Worm (Caenorhabditis elegans) whole organism, midembryonic: ENCODE measurements around the gene ref-1.

Experiments used
- T22C8.4 ChIP-seq: fragments of 200-800 bp; sonication (Bioruptor generic); IDR thresholded peaks from 2 replicates; pipeline ENCODE4 v1.3.6; 2022; ENCODE audit warnings: missing genetic modification characterization, missing compliant biosample characterization
- cog-1 ChIP-seq: sonication (generic microtip); optimal IDR thresholded peaks from 2 replicates; lab custom pipeline; 2016; ENCODE audit warnings: missing genetic modification characterization, missing compliant biosample characterization
- flt-1 ChIP-seq: fragments of 200-800 bp; sonication (Bioruptor generic); IDR thresholded peaks from 2 replicates; pipeline ENCODE4 v1.3.6; 2022; ENCODE audit warnings: missing genetic modification characterization, missing compliant biosample characterization
- klf-2 ChIP-seq: fragments of 200-800 bp; sonication (Bioruptor generic); conservative IDR thresholded peaks from 2 replicates; pipeline ENCODE4 v1.3.6; 2022; ENCODE audit warnings: missing genetic modification reagents, missing genetic modification characterization, missing compliant biosample characterization
- med-1 ChIP-seq: sonication (generic microtip); optimal IDR thresholded peaks from 2 replicates; lab custom pipeline; 2017; ENCODE audit warnings: missing genetic modification characterization, mild to moderate bottlenecking, missing compliant biosample characterization, antibody characterized with exemption, missing genetic modification reagents; ENCODE audit not compliant: insufficient read depth
- ref-1 ChIP-seq: fragments of 200-800 bp; sonication (Bioruptor generic); conservative IDR thresholded peaks from 2 replicates; pipeline ENCODE4 v1.3.6; 2022; ENCODE audit warnings: missing genetic modification reagents, missing genetic modification characterization, missing compliant biosample characterization
- tab-1 ChIP-seq: fragments of 200-800 bp; sonication (Bioruptor generic); IDR thresholded peaks from 2 replicates; pipeline ENCODE4 v1.3.6; 2022; ENCODE audit warnings: missing genetic modification characterization, missing compliant biosample characterization
- ztf-23 ChIP-seq: fragments of 200-800 bp; sonication (Bioruptor generic); IDR thresholded peaks from 2 replicates; pipeline ENCODE4 v1.3.6; 2022; ENCODE audit warnings: missing genetic modification reagents, missing genetic modification characterization, missing compliant biosample characterization
- ztf-29 ChIP-seq: fragments of 200-800 bp; sonication (Bioruptor generic); IDR thresholded peaks from 2 replicates; pipeline ENCODE4 v1.3.6; 2022; ENCODE audit warnings: missing genetic modification reagents, missing genetic modification characterization, missing compliant biosample characterization

Gene ref-1

DNA sequence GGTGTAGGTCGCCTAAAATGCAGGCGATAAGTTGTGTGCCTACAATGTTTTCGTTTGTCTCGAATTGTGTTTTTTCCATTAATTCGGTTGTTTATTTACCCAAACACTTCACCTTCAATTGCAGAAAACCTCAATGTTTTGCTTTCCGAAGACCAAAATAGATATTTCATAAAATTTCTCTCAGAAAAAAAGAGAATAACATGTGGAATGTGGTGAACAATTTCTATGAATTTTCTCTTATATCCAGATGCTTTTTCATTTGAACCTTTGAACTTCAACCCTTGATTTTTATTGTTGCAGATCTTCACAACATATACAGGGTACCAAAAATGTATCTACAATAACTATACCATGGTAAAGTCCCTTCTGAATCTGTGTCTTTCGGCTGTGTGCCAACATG is 11.8 kb upstream of the ref-1 start, which contains the start of gene T01E8.1:
TSS of gene T01E8.1 (plus strand) at position 301 of the 400 bp plus-strand sequence.
- TF ChIP-seq ztf-29 (GFP tag; lab: Robert Waterston, UW): no peak
- no peak for TF ChIP-seq ztf-23 (GFP tag; lab: Robert Waterston, UW)
- TF ChIP-seq ref-1 (GFP tag; lab: Robert Waterston, UW): no peak
- no peak for TF ChIP-seq cog-1 (tag; lab: Kevin White, UChicago)
- TF ChIP-seq tab-1: no peak
- TF ChIP-seq med-1 (GFP tag; lab: Kevin White, UChicago): no peak
- TF ChIP-seq flt-1: no peak

DNA sequence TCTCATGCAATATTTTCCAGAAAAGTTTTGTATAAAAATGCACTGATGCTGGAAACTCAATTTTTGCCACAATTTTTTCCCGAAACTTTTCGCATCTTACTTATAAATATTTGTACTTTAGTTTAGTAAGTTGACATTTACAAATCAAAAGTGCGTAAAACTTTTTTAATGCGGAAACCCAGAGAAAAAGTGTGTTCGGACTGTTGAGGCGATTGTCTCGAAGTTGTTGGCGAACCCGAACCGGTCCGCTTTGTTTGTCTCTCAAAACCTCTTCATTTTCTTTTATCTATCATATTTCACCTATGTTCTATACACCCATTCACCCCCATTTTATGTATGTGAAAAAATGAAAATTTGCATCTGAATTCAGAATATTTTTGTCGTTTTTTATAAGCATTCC is 2.4 kb downstream of the ref-1 start:
- TF ChIP-seq tab-1: no peak
- TF ChIP-seq ref-1 (GFP tag; lab: Robert Waterston, UW): no peak
- TF ChIP-seq ztf-23 (GFP tag; lab: Robert Waterston, UW): no peak
- no peak for TF ChIP-seq flt-1
- no peak for TF ChIP-seq klf-2 (GFP tag; lab: Robert Waterston, UW)
- no peak for TF ChIP-seq T22C8.4
- no peak for TF ChIP-seq cog-1 (tag; lab: Kevin White, UChicago)
- no peak for TF ChIP-seq ztf-29 (GFP tag; lab: Robert Waterston, UW)
- TF ChIP-seq med-1 (GFP tag; lab: Kevin White, UChicago): no peak

ce11 chrII:10221627-10222026 is 3.4 kb downstream of the ref-1 start:
- TF ChIP-seq ztf-29 (GFP tag; lab: Robert Waterston, UW): no peak
- TF ChIP-seq cog-1 (tag; lab: Kevin White, UChicago): no peak
- no peak for TF ChIP-seq ztf-23 (GFP tag; lab: Robert Waterston, UW)
- no peak for TF ChIP-seq ref-1 (GFP tag; lab: Robert Waterston, UW)
- TF ChIP-seq flt-1: no peak
- no peak for TF ChIP-seq klf-2 (GFP tag; lab: Robert Waterston, UW)
- no peak for TF ChIP-seq T22C8.4
- no peak for TF ChIP-seq med-1 (GFP tag; lab: Kevin White, UChicago)
- no peak for TF ChIP-seq tab-1

DNA sequence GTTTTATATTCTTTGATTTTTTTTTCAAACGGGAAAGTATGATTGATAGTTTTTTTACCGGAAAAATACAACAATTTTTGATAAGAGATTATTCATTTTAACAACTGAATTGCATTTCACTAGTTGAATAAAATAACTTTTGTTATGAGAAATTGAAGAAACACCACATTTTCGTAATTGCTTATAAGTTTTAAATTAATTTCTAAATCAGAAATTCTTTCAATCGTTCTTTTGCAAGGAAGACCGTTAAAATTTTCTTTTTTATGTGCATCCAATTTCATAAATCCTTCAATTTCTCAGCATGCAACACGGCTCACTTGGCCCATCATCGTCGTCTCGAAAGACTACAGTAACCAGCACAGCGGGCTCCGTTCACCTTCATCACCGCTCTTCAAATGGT is 4.3 kb downstream of the ref-1 start, which contains the start of gene plc-3:
TSS of gene plc-3 (plus strand) at position 301 of the 400 bp plus-strand sequence.
- TF ChIP-seq ztf-29 (GFP tag; lab: Robert Waterston, UW) (no peak), med-1 (GFP tag; lab: Kevin White, UChicago) (no peak), tab-1 (no peak), cog-1 (tag; lab: Kevin White, UChicago) (no peak), ztf-23 (GFP tag; lab: Robert Waterston, UW) (no peak), klf-2 (GFP tag; lab: Robert Waterston, UW) (no peak), ref-1 (GFP tag; lab: Robert Waterston, UW) (no peak), T22C8.4 (no peak), flt-1 (no peak)

- TF ChIP-seq cog-1 (tag; lab: Kevin White, UChicago): no peak
- TF ChIP-seq tab-1: no peak
- TF ChIP-seq med-1 (GFP tag; lab: Kevin White, UChicago): no peak
- TF ChIP-seq klf-2 (GFP tag; lab: Robert Waterston, UW): no peak
- TF ChIP-seq ztf-29 (GFP tag; lab: Robert Waterston, UW): no peak
- no peak for TF ChIP-seq T22C8.4
- no peak for TF ChIP-seq flt-1
- TF ChIP-seq ztf-23 (GFP tag; lab: Robert Waterston, UW): no peak
- TF ChIP-seq ref-1 (GFP tag; lab: Robert Waterston, UW): no peak
Measured at ce11 chrII:10227030-10227429, 8.8 kb downstream of the ref-1 start, which contains the start of gene srh-135. Gene srh-135 (minus strand): TSS chrII:10227130.

- TF ChIP-seq cog-1 (tag; lab: Kevin White, UChicago) (no peak), ztf-23 (GFP tag; lab: Robert Waterston, UW) (no peak), ref-1 (GFP tag; lab: Robert Waterston, UW) (no peak), med-1 (GFP tag; lab: Kevin White, UChicago) (no peak), klf-2 (GFP tag; lab: Robert Waterston, UW) (no peak), ztf-29 (GFP tag; lab: Robert Waterston, UW) (no peak)
Measured at ce11 chrII:10230972-10231371, 12.7 kb downstream of the ref-1 start, which contains the start of gene T01E8.8. Gene T01E8.8 (plus strand): TSS chrII:10231272.

ce11 chrII:10231874-10232273 is 13.6 kb downstream of the ref-1 start:
- TF ChIP-seq T22C8.4 (no peak), ref-1 (GFP tag; lab: Robert Waterston, UW) (no peak), ztf-23 (GFP tag; lab: Robert Waterston, UW) (no peak), flt-1 (no peak), ztf-29 (GFP tag; lab: Robert Waterston, UW) (no peak), med-1 (GFP tag; lab: Kevin White, UChicago) (no peak), cog-1 (tag; lab: Kevin White, UChicago) (no peak), klf-2 (GFP tag; lab: Robert Waterston, UW) (no peak), tab-1 (no peak)

- no peak for TF ChIP-seq tab-1
- TF ChIP-seq ref-1 (GFP tag; lab: Robert Waterston, UW): no peak
- no peak for TF ChIP-seq med-1 (GFP tag; lab: Kevin White, UChicago)
- TF ChIP-seq flt-1: no peak
- no peak for TF ChIP-seq klf-2 (GFP tag; lab: Robert Waterston, UW)
- TF ChIP-seq cog-1 (tag; lab: Kevin White, UChicago): no peak
- no peak for TF ChIP-seq ztf-29 (GFP tag; lab: Robert Waterston, UW)
Measured at ce11 chrII:10234398-10234797, 16.1 kb downstream of the ref-1 start, which contains the start of gene ubxn-5. Gene ubxn-5 (minus strand): TSS chrII:10234498.

DNA sequence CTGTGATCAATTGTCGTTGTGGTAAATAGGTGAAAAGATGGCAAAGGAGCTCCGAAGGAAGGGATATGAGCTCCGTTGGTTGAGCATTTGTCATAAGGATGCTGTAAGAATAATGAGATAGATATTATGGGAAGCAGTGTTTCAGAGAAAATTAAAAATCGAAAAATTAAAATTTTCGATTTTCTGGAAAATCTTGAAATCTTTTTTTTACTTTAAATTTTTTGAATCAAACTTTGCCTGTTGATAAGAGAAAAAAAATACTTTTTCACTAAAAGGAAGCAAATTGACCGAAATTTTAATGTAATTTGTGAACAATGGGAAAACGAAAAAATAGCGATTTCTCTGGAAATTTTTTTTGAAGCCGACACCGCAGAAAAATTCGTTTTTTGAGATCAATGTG is 21.3 kb downstream of the ref-1 start, which contains the start of gene mec-15:
TSS of gene mec-15 (minus strand) at position 101 of the 400 bp plus-strand sequence.
- TF ChIP-seq klf-2 (GFP tag; lab: Robert Waterston, UW) (no peak), ztf-23 (GFP tag; lab: Robert Waterston, UW) (no peak), T22C8.4 (no peak), tab-1 (no peak), flt-1 (no peak), ztf-29 (GFP tag; lab: Robert Waterston, UW) (no peak), cog-1 (tag; lab: Kevin White, UChicago) (no peak), med-1 (GFP tag; lab: Kevin White, UChicago) (no peak), ref-1 (GFP tag; lab: Robert Waterston, UW) (no peak)
